Worm (Caenorhabditis elegans): ENCODE data around the gene dpf-2.

Gene dpf-2

DNA sequence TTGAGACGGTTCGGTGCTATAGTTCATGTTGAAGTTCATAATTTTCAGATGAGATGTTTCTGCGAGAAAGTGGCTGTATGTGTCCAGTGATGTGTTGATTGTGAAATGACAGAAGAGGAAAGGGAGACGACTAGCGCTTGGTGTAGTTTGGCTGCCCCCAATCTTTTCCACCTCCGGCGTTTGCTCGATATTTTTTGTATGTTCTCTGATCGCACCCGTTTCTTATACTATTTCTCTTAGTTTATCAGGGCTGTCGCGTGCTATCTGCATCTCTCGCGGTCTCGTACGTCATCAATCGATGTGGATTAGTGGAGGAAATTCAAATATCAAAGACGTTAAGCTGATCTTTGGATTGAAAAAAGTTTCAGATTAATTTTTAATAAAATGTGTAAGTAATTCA lies 20.9 kb upstream of the dpf-2 start, which contains the start of gene atf-4:
atf-4 (minus strand) TSS at position 93 of the 400 bp plus-strand sequence.
- TF ChIP-seq unc-62 (GFP tag; optimal IDR thresholded peaks at IDR 0.05): no peak

DNA sequence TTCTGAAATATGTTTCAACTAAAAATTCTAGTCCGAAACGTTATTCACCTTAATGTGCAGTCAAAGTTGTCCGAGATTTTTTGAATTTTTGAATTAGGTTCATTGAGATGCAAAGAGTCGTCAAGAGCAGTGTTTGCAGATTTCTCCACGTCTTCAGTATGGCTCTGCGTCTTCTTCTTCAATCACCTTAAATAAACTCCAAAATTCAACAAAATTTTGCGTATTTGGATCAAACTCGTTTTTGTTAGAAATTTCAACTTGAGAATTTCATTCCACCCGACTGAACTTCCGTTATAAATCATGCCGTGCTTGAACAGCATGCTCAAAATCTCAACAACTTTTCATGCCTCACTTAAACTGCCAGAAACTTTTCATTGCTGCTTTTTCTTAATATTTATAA lies 19.6 kb upstream of the dpf-2 start, which contains the start of gene T04C10.3:
T04C10.3 (plus strand) TSS at position 301 of the 400 bp plus-strand sequence.
- no peak for TF ChIP-seq unc-62 (GFP tag; optimal IDR thresholded peaks at IDR 0.05)

DNA sequence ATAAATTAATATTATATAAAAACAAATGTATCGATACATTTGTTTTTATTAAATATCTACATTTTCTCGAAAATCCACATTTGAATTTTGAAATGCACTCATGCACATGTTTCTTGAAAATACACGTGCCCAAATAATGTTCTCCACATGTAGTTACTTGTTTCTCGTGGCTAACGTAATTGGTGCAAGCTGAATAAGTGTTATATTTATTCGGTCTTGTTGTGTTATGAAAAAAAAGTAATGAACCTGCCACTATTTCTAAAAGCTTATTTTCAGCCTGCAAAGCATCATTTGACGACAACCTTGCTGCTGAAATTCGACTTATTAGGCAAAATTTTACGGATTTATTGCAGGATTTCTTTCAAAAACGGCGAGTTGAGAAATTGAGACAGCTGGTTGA lies 18.2 kb upstream of the dpf-2 start:
- no peak for TF ChIP-seq unc-62 (GFP tag; optimal IDR thresholded peaks at IDR 0.05)

DNA sequence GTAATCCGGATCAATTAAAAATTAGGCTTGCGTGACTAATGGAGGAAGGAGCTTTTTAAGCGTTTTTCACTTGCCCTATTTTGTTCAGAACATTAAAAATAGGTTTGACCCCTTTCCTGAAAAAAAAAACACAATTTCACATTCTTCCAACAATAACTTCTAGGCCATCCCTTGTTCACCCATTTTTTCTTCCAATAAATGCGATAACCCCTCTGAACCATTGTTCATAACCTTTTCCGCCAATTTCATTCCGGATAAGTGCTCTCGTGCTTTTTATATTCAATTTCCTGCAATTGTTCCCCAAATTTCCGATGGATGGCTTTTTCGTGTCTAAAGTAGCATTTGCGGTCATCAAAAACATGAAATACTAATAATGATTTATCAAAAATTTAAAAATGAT lies 16.2 kb upstream of the dpf-2 start:
- no peak for TF ChIP-seq unc-62 (GFP tag; optimal IDR thresholded peaks at IDR 0.05)

DNA sequence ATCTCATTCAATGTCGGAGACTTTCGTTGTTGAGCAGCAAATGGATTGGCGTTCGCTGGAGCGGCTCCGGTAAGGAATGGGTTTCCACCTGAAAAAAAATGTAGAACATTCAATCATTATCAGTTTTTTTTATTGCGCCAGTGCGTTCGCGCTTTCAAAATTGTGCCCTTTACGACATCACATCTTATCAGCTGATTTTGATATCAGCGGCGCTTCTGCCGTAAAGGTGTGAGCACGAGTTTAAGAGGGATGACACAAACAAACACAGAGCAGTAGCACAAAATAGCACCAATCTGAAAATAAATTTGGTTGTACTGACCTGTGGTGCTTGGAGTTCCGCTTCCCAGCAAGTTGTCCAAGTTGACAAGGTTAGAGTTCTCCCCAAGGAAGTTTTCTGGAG lies 14.9 kb upstream of the dpf-2 start:
- TF ChIP-seq unc-62 (GFP tag; optimal IDR thresholded peaks at IDR 0.05): no peak

DNA sequence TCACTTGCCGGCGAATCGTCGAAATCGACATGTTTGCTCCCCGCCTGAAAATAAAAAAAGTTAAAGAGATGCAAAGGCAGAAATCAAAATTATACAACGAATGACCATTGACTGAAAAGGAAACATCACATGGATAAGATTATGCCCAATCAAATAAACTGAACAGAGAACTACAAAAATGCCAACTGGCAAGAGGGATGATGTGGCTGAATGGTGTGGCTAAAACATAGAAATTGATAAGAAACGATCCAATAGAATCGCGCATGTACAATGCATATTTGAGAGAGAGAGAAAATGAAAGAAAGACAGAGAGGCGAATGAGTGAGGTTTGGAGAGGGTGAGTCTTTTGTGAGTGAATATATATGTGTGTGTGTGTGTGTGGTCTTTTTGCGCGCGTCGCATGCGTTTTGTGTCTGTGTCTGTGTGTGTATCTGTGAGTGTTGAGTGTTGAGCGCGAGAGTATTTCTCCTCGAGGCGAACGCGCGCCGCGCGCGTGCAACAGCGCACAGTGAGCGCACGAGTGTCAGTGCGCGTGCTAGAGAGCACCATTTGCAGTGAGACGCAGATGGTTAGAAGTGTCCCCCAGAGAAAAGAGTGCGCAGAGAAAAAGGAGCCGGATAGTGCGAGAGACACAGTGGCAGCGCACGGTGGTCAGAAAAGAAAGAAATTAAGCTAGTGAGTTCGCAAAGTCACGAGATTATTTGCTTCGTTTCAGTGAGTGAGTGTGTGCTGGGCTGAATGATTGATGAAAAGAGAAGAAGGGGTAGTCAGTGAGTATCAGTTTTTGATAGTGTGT lies 13.0 kb upstream of the dpf-2 start, which contains the start of gene epn-1:
epn-1 (minus strand) TSS at position 51 of the 796 bp plus-strand sequence.
- TF ChIP-seq unc-62 (GFP tag; optimal IDR thresholded peaks at IDR 0.05): no peak

DNA sequence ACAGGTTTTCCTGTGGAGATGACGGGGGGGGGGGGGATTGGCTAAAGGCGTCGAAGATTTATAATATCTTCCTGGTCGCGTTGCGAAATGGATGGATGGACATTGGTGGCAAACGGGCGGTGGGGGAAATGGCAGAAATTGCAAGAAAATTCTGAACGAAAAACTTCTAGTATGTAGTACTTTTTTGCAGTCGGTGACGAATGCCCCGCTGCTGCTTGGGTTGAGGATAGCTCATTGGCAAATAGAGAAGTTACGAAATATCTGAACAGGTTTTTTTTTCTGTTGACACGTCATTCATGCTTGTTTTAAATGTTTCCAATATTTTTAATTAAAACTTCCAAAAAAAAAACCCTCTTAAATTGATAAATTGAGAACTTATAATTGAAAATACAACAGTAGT lies 12.1 kb upstream of the dpf-2 start:
- TF ChIP-seq unc-62 (GFP tag; optimal IDR thresholded peaks at IDR 0.05): no peak

DNA sequence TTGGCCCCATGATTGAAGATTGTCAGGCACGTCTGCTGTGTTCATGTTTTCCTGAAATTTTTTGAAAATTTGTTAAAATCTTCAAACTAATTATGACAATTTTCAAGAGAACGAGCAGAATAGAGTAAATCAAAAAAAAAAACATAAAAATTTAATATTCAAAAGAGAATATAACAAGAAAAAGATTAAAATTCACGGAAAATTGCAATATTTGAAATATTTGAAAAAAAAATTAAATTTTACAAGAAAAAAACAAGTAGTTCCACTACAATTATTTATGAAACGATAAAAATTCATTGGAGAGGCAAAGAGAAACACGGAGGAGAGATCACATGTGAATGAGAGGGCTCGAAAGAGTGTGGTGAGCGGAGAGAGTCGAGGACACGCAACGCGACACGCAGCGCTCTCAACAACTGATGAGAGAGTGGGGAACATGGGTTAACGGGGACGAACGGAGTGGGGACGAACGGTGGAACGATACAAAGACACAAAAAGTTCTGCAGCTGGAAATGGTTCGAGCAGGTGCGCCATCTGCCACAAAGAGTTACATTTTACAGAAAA lies 7.1 kb upstream of the dpf-2 start, which contains the start of gene mbk-1:
mbk-1 (minus strand) TSS at position 51 of the 561 bp plus-strand sequence.
- TF ChIP-seq unc-62 (GFP tag; optimal IDR thresholded peaks at IDR 0.05): no peak

DNA sequence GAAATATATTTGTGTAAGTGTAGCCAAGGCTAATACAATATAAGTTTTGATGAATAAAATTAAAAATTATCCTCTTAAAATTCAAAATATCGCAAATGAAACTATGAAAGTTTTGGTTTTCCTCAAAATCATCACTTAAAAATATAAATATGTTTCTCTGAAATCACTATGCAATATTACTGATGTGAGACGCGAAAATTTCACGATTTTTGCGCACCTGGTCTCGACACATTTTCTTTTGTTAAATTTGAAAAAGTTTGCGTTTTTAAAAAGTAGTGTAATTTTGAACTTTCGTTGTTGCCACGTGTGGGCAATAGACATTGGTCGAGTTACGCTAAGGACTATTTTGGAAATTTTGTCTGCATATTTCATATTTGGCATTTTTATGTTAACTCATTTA lies 2.9 kb upstream of the dpf-2 start:
- TF ChIP-seq unc-62 (GFP tag; optimal IDR thresholded peaks at IDR 0.05): no peak

DNA sequence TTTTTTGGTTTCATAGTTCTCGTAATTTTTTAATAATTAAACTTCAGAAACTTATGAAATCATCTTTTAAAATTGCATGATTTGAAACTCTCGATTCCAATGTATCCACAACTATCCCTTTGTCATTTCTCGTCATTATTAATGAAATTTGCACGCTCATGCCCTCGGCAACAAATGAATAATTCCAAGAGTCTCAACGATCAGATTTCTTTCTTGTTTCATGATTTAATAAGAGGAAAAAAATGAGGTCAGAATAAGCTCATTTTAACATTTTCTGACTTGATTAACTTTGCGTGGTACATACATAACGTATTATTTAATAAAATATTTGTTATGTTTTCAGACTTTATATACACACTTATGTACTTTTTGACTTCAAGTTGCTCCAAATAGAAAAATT lies 6.7 kb downstream of the dpf-2 start:
- TF ChIP-seq unc-62 (GFP tag; optimal IDR thresholded peaks at IDR 0.05): no peak

DNA sequence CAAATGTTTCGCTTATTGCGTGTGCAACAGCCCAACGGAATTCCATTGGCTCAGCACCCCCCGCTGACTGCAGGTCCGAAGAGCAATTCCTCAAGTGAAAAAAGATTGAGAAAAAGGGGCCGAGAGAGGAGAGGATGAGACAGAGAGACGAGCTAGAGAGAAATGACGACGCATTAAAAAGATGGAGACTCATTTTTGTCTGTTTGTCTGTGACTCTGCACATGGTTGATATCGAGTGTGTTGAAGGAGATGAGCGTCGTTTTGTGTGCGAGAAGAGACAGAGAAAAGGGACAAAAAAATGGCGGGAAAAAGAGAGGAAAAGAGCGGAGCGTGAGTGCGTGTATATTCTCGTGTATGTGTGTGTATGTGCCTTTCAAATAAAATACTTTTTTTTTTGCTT lies 9.4 kb downstream of the dpf-2 start:
- TF ChIP-seq unc-62 (GFP tag; optimal IDR thresholded peaks at IDR 0.05): no peak

DNA sequence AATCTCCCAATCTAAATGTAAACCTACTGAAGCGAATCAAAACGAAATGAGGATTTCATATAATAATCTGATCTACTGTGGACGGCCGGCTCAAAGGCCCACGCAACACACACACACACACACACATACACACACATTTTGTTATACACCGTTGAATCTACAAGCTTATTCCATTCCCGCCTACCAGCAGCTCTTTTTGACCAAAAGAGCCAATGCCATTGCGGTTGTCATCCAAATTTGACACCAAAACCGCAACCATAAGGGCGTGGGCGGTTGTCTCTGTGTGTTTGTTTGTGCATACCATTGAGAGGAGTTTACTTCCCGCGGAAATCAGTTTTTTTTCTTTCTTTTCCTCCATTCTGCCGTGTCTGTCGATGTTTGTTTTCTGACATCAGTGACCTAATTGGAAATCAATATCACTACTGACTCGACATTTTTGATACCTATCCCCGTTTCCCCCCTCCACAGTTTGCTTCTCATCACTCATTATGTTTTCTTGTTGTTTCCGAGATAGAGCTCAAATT lies 11.3 kb downstream of the dpf-2 start:
- TF ChIP-seq unc-62 (GFP tag; optimal IDR thresholded peaks at IDR 0.05): no peak

DNA sequence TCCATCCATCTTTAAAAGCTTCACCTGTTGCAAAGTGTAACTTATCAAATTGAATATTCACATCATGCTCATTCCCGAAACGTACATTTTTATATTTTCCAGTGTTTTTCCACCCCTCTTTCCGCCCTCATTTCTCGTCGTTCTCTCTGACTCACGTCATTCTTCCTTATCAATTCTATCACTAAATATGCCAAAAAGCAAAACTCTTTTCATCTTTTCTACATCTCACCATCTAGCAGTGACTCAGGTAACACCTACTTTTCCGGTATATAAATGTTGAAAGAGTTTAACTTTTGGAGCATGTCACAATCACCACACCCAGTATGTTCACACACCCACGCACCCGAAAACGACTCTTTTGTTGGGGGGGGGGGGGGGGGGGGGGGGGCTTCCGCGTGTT lies 12.8 kb downstream of the dpf-2 start:
- TF ChIP-seq unc-62 (GFP tag; optimal IDR thresholded peaks at IDR 0.05): no peak

DNA sequence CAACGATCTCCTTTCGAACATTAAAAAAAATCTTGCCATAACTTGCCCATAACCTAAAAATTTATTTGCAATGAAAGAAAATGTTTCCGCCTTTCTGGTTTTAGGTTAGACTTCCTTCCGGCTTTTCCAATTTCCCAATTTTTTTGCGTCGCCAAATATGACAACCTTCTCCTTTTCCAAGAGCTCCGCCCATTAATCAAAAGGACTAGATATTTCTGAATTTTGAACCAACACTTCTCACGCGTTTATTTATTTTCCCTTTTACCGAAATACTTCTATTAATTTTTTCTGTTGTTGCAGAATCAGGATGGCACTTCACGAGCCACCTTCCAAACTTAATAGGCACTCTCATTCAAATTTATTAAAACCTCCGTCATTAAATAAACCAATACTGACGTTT lies 14.0 kb downstream of the dpf-2 start, which contains the start of gene egrh-1:
egrh-1 (plus strand) TSS at position 301 of the 400 bp plus-strand sequence.
- no peak for TF ChIP-seq unc-62 (GFP tag; optimal IDR thresholded peaks at IDR 0.05)

DNA sequence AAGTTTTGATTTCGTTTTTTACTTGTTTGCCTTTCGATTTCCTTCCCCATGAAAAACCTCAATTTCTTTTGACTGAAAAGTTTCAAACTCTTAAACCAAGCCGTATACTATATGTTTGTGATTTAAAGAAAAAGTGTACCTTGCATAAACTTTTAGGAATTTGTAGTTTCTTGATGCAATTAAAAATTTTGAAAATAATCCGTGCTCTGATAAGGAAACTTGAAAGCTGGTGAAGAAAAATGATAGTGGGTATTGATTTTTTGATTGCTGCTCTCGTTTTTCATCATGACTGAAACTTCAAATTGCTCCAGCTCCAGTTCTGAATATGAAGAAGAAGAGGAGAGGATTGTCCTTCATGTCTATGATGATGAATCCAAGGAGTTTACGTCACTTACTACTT lies 17.4 kb downstream of the dpf-2 start, which contains the start of gene acd-3:
acd-3 (plus strand) TSS at position 222 of the 400 bp plus-strand sequence.
- TF ChIP-seq unc-62 (GFP tag; optimal IDR thresholded peaks at IDR 0.05): no peak

DNA sequence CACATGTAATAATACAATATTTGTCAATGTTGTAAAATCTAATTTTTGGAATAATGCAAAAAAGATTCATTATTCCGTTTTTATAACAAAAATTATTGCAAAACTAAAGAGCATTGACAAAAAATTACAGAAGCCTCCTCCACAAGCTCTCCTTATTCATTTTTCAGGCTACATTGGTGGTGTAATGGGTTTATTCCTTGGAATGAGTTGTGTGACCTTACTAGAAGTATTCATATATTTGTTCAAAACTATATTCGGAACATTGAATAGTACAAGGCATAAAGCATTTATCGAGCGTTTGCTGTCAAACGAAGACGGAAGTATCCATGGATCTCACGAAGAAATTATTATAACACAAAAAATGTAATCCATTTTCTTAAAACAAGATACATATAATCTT lies 20.3 kb downstream of the dpf-2 start:
- no peak for TF ChIP-seq unc-62 (GFP tag; optimal IDR thresholded peaks at IDR 0.05)

DNA sequence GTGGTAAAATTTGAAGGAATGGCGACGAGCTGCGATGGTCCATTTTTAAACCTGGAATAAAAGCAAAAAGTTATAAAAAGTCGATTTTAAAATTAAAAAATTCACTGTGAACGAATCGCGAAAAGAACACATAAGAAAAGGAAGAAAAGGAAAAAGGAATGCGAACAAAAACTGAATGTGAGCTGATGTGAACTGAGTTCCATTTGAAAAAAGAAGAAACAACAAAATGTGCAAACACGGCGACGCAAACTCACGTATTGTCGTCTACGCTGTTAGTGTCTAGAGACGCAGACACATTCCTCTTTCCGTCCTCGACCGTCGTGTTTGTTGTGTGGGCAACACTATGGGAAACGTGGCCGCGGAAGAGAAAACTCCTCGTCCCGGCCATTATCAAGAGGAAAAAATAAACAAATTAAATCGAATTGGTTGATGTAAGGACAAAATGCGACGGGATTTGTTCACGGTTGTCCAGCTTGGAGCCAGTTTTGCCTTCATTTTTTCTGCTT lies 22.1 kb downstream of the dpf-2 start, which contains the start of the genes C27C12.1 and C27C12.4:
C27C12.1 (minus strand) TSS at position 51 of the 506 bp plus-strand sequence.
C27C12.4 (plus strand) TSS at position 375 of the 506 bp plus-strand sequence.
- TF ChIP-seq unc-62 (GFP tag; optimal IDR thresholded peaks at IDR 0.05): no peak

Data from whole organism, dauer.